Worm (Caenorhabditis elegans): Measurements from ENCODE around the gene F15H10.8.

DNA sequence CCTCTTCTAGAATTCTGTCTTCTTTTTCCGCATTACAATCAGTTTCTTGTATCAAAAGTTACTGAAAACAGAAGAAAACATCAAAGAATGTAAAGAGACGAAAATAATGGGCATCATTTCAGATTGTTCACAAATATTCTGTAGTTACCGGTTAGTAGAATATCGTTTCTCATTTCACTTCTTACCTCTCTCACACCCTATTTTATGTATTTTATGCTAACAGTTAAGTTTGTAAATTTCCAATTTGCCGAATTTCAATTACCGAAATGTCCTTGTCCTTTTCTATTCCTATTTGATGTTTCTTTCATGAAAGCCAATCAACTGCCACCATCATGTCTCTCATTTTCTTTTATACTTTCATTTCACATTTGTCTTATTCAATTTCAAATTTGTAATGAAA is 20.8 kb upstream of the F15H10.8 start:
- peak; percentile 64 for TF ChIP-seq nhr-85 (tag)
- TF ChIP-seq jun-1 (tag; optimal IDR thresholded peaks at IDR 0.05) = no peak
- TF ChIP-seq sptf-1 (tag; optimal IDR thresholded peaks at IDR 0.05) = no peak
- no peak for TF ChIP-seq alr-1 (tag; optimal IDR thresholded peaks at IDR 0.05; ENCODE audit: borderline replicate concordance)
- no peak for TF ChIP-seq tbx-2 (tag; optimal IDR thresholded peaks at IDR 0.05)
- TF ChIP-seq C16A3.4 (tag; optimal IDR thresholded peaks at IDR 0.05) = no peak
- TF ChIP-seq nhr-28 (tag; optimal IDR thresholded peaks at IDR 0.05) = no peak

Measured in whole organism, L1 larva.